ENCODE assay signal across 1 fruit fly cellular context in genomic region chrX:16768770-16769169, dm6.
TF ChIP-seq lines count a peak whose summit lies in the region.

No protein-coding gene starts in this region.

TF ChIP-seq in whole organism, embryonic, 481 proteins besides CTCF, POLR2A, EP300 and RAD21 (continued from another document):
- TF ChIP-seq CG9817 (tag; optimal IDR thresholded peaks at IDR 0.05; lab: Kevin White, UChicago), result no peak
- TF ChIP-seq HLHmδ (GFP tag; optimal IDR thresholded peaks at IDR 0.05; lab: Kevin White, UChicago), result no peak
- no peak for TF ChIP-seq crp (GFP tag; optimal IDR thresholded peaks at IDR 0.05; lab: Kevin White, UChicago)
- TF ChIP-seq ems (GFP tag; optimal IDR thresholded peaks at IDR 0.05; lab: Kevin White, UChicago), result no peak
- TF ChIP-seq CG16779 (GFP tag; IDR thresholded peaks at IDR 0.05; lab: Robert Waterston, UW), result no peak
- TF ChIP-seq Ptx1 (GFP tag; IDR thresholded peaks at IDR 0.05; lab: Robert Waterston, UW), result 0 out of 2 replicates have a peak, but pooled peaks have one; percentile 25
- TF ChIP-seq aop (GFP tag; IDR thresholded peaks at IDR 0.05; lab: Robert Waterston, UW), result no peak
- TF ChIP-seq Hr3 (GFP tag; optimal IDR thresholded peaks at IDR 0.05; lab: Kevin White, UChicago), result peak; percentile 39
- TF ChIP-seq Atf3 (GFP tag; optimal IDR thresholded peaks at IDR 0.05; lab: Kevin White, UChicago), result no peak
- no peak for TF ChIP-seq slou (GFP tag; optimal IDR thresholded peaks at IDR 0.05; lab: Kevin White, UChicago)
- TF ChIP-seq CG6254 (GFP tag; optimal IDR thresholded peaks at IDR 0.05; lab: Kevin White, UChicago), result peak; percentile 10
- TF ChIP-seq pb (GFP tag; optimal IDR thresholded peaks at IDR 0.05; lab: Kevin White, UChicago), result no peak
- TF ChIP-seq BtbVII (GFP tag; optimal IDR thresholded peaks at IDR 0.05; lab: Kevin White, UChicago), result no peak
- peak; percentile 18; the same call in 1 of the 2 replicates for TF ChIP-seq Rx (GFP tag; IDR thresholded peaks at IDR 0.05; lab: Robert Waterston, UW)
- peak; percentile 15 for TF ChIP-seq HHEX (GFP tag; optimal IDR thresholded peaks at IDR 0.05; lab: Kevin White, UChicago)
- peak in 1 of 2 experiments; percentile 42 for TF ChIP-seq bsh (GFP tag; optimal IDR thresholded peaks at IDR 0.05; lab: Kevin White, UChicago)
- TF ChIP-seq vvl (GFP tag; IDR thresholded peaks at IDR 0.05; lab: Robert Waterston, UW), result 0 out of 2 replicates have a peak, but pooled peaks have one; percentile 11
- TF ChIP-seq CG12391 (tag; optimal IDR thresholded peaks at IDR 0.05; lab: Kevin White, UChicago), result no peak
- TF ChIP-seq chif (GFP tag; optimal IDR thresholded peaks at IDR 0.05; lab: Kevin White, UChicago), result no peak
- TF ChIP-seq Dp (GFP tag; optimal IDR thresholded peaks at IDR 0.05; lab: Kevin White, UChicago), result no peak
- peak; percentile 63 for TF ChIP-seq dmrt99B (tag; optimal IDR thresholded peaks at IDR 0.05; lab: Kevin White, UChicago)
- TF ChIP-seq Hr51 (GFP tag; optimal IDR thresholded peaks at IDR 0.05; lab: Kevin White, UChicago), result peak in 1 of 2 experiments; percentile 27
- peak; percentile 6 for TF ChIP-seq CG8924 (tag; optimal IDR thresholded peaks at IDR 0.05; lab: Kevin White, UChicago)
- TF ChIP-seq CG17361 (GFP tag; IDR thresholded peaks at IDR 0.05; lab: Robert Waterston, UW), result 0 out of 3 replicates have a peak, but pooled peaks have one; percentile 22
- peak; percentile 38 for TF ChIP-seq Sox100B (GFP tag; optimal IDR thresholded peaks at IDR 0.05; lab: Kevin White, UChicago)
- no peak for TF ChIP-seq Mad (GFP tag; optimal IDR thresholded peaks at IDR 0.05; lab: Kevin White, UChicago)
- TF ChIP-seq CG13296 (GFP tag; optimal IDR thresholded peaks at IDR 0.05; lab: Kevin White, UChicago), result peak; percentile 18
- no peak for TF ChIP-seq Poxn (GFP tag; IDR thresholded peaks at IDR 0.05; lab: Robert Waterston, UW)
- TF ChIP-seq CG33213 (GFP tag; optimal IDR thresholded peaks at IDR 0.05; lab: Kevin White, UChicago), result no peak
- no peak for TF ChIP-seq Antp (GFP tag; optimal IDR thresholded peaks at IDR 0.05; lab: Kevin White, UChicago)
- peak; percentile 46 for TF ChIP-seq CG10979 (tag; optimal IDR thresholded peaks at IDR 0.05; lab: Kevin White, UChicago)
- no peak for TF ChIP-seq CG2129 (GFP tag; IDR thresholded peaks at IDR 0.05; lab: Robert Waterston, UW; ENCODE audit: partially characterized antibody)
- TF ChIP-seq Med (GFP tag; lab: Kevin White, UChicago), result peak; percentile 32
- no peak for TF ChIP-seq sna (GFP tag; IDR thresholded peaks at IDR 0.05; lab: Robert Waterston, UW; ENCODE audit: partially characterized antibody)
- no peak for TF ChIP-seq trem (tag; optimal IDR thresholded peaks at IDR 0.05; lab: Kevin White, UChicago)
- TF ChIP-seq grau (tag; optimal IDR thresholded peaks at IDR 0.05; lab: Kevin White, UChicago), result peak; percentile 33
- no peak for TF ChIP-seq CG15696 (tag; optimal IDR thresholded peaks at IDR 0.05; lab: Kevin White, UChicago)
- peak; percentile 37 for TF ChIP-seq CG17829 (tag; optimal IDR thresholded peaks at IDR 0.05; lab: Kevin White, UChicago)
- TF ChIP-seq Six4 (GFP tag; optimal IDR thresholded peaks at IDR 0.05; lab: Kevin White, UChicago), result no peak
- TF ChIP-seq lab (GFP tag; optimal IDR thresholded peaks at IDR 0.05; lab: Kevin White, UChicago), result peak; percentile 20
- TF ChIP-seq chm (GFP tag; IDR thresholded peaks at IDR 0.05; lab: Robert Waterston, UW), result no peak
- peak; percentile 52 for TF ChIP-seq CG15601 (tag; optimal IDR thresholded peaks at IDR 0.05; lab: Kevin White, UChicago)
- TF ChIP-seq CG6791 (GFP tag; IDR thresholded peaks at IDR 0.05; lab: Robert Waterston, UW; ENCODE audit: partially characterized antibody), result no peak
- no peak for TF ChIP-seq HLH54F (GFP tag; optimal IDR thresholded peaks at IDR 0.05; lab: Kevin White, UChicago)
- no peak for TF ChIP-seq CG4328 (GFP tag; optimal IDR thresholded peaks at IDR 0.05; lab: Kevin White, UChicago)
- no peak for TF ChIP-seq CG8944 (GFP tag; optimal IDR thresholded peaks at IDR 0.05; lab: Kevin White, UChicago)
- TF ChIP-seq CG8388 (GFP tag; optimal IDR thresholded peaks at IDR 0.05; lab: Kevin White, UChicago), result peak; percentile 10
- TF ChIP-seq onecut (GFP tag; IDR thresholded peaks at IDR 0.05; lab: Robert Waterston, UW), result no peak
- no peak for TF ChIP-seq BEAF-32 (GFP tag; optimal IDR thresholded peaks at IDR 0.05; lab: Kevin White, UChicago)
- TF ChIP-seq PHDP (tag; optimal IDR thresholded peaks at IDR 0.05; lab: Kevin White, UChicago), result peak; percentile 22
- TF ChIP-seq tap (tag; optimal IDR thresholded peaks at IDR 0.05; lab: Kevin White, UChicago), result peak; percentile 18
- TF ChIP-seq CG12071 (GFP tag; optimal IDR thresholded peaks at IDR 0.05; lab: Kevin White, UChicago), result no peak
- peak; percentile 14 for TF ChIP-seq CG13424 (tag; optimal IDR thresholded peaks at IDR 0.05; lab: Kevin White, UChicago)
- no peak for TF ChIP-seq Dek (tag; optimal IDR thresholded peaks at IDR 0.05; lab: Kevin White, UChicago)
- TF ChIP-seq CG15011 (GFP tag; optimal IDR thresholded peaks at IDR 0.05; lab: Kevin White, UChicago), result no peak
- TF ChIP-seq tna (GFP tag; IDR thresholded peaks at IDR 0.05; lab: Robert Waterston, UW; ENCODE audit: partially characterized antibody), result no peak
- peak; percentile 42 for TF ChIP-seq gem (tag; optimal IDR thresholded peaks at IDR 0.05; lab: Kevin White, UChicago)
- TF ChIP-seq ATbp (GFP tag; optimal IDR thresholded peaks at IDR 0.05; lab: Kevin White, UChicago), result peak; percentile 14
- TF ChIP-seq Oli (tag; optimal IDR thresholded peaks at IDR 0.05; lab: Kevin White, UChicago), result peak; percentile 37
- peak; percentile 49 for TF ChIP-seq CG2712 (tag; optimal IDR thresholded peaks at IDR 0.05; lab: Kevin White, UChicago)
- TF ChIP-seq schlank (tag; optimal IDR thresholded peaks at IDR 0.05; lab: Kevin White, UChicago), result no peak
- peak; percentile 51 for TF ChIP-seq CG18262 (tag; optimal IDR thresholded peaks at IDR 0.05; lab: Kevin White, UChicago)
- TF ChIP-seq CG18011 (GFP tag; optimal IDR thresholded peaks at IDR 0.05; lab: Kevin White, UChicago), result no peak
- TF ChIP-seq kay (GFP tag; optimal IDR thresholded peaks at IDR 0.05; lab: Kevin White, UChicago), result no peak
- no peak for TF ChIP-seq CG1529 (GFP tag; optimal IDR thresholded peaks at IDR 0.05; lab: Kevin White, UChicago)
- TF ChIP-seq phol (tag; optimal IDR thresholded peaks at IDR 0.05; lab: Kevin White, UChicago), result peak; percentile 32
- TF ChIP-seq chn (GFP tag; optimal IDR thresholded peaks at IDR 0.05; lab: Kevin White, UChicago), result no peak
- no peak for TF ChIP-seq CG14441 (GFP tag; IDR thresholded peaks at IDR 0.05; lab: Robert Waterston, UW)
- TF ChIP-seq row (GFP tag; IDR thresholded peaks at IDR 0.05; lab: Robert Waterston, UW), result peak; percentile 14; the same call in 1 of the 3 replicates
- peak; percentile 24 for TF ChIP-seq CG9727 (GFP tag; optimal IDR thresholded peaks at IDR 0.05; lab: Kevin White, UChicago)
- TF ChIP-seq CG10654 (GFP tag; optimal IDR thresholded peaks at IDR 0.05; lab: Kevin White, UChicago), result no peak
- TF ChIP-seq CG2678 (tag; optimal IDR thresholded peaks at IDR 0.05; lab: Kevin White, UChicago), result peak; percentile 52
- no peak for TF ChIP-seq CG18599 (GFP tag; optimal IDR thresholded peaks at IDR 0.05; lab: Kevin White, UChicago)
- TF ChIP-seq unpg (GFP tag; optimal IDR thresholded peaks at IDR 0.05; lab: Kevin White, UChicago), result peak; percentile 28
- peak; percentile 3 for TF ChIP-seq oc (tag; optimal IDR thresholded peaks at IDR 0.05; lab: Kevin White, UChicago)
- peak; percentile 18 for TF ChIP-seq Ssrp (tag; optimal IDR thresholded peaks at IDR 0.05; lab: Kevin White, UChicago)
- TF ChIP-seq nmo (GFP tag; optimal IDR thresholded peaks at IDR 0.05; lab: Kevin White, UChicago), result peak; percentile 69
- no peak for TF ChIP-seq CG32767 (GFP tag; IDR thresholded peaks at IDR 0.05; lab: Robert Waterston, UW)
- no peak for TF ChIP-seq CG6765 (GFP tag; optimal IDR thresholded peaks at IDR 0.05; lab: Kevin White, UChicago)
- no peak for TF ChIP-seq Mes4 (GFP tag; optimal IDR thresholded peaks at IDR 0.05; lab: Kevin White, UChicago)
- TF ChIP-seq pum (GFP tag; optimal IDR thresholded peaks at IDR 0.05; lab: Kevin White, UChicago), result no peak
- TF ChIP-seq Sox102F (GFP tag; optimal IDR thresholded peaks at IDR 0.05; lab: Kevin White, UChicago), result peak; percentile 24
- no peak for TF ChIP-seq CkIIα-i1 (GFP tag; IDR thresholded peaks at IDR 0.05; lab: Robert Waterston, UW)
- TF ChIP-seq maf-S (GFP tag; optimal IDR thresholded peaks at IDR 0.05; lab: Kevin White, UChicago), result no peak
- no peak for TF ChIP-seq dm (GFP tag; optimal IDR thresholded peaks at IDR 0.05; lab: Kevin White, UChicago)
